Fruit fly (Drosophila melanogaster) whole organism: Measurements from ENCODE around the gene CG4629.

Source experiments
- CG8478 ChIP-seq: fragments of >200 bp; optimal IDR thresholded peaks from 2 replicates; lab custom pipeline; 2018; ENCODE audit warnings: inconsistent platforms
- Dll ChIP-seq: fragments of >200 bp; optimal IDR thresholded peaks from 2 replicates; lab custom pipeline; 2017
- EcR ChIP-seq, 2 experiments: fragments of >200 bp; optimal IDR thresholded peaks; 2 replicates each; lab custom pipeline; 2017; ENCODE audit warnings: missing biosample characterization in 2 of 2, missing genetic modification characterization in 2 of 2, missing genetic modification reagents in 2 of 2
- pan ChIP-seq: fragments of >200 bp; optimal IDR thresholded peaks from 2 replicates; lab custom pipeline; 2017
- psq ChIP-seq: fragments of >200 bp; optimal IDR thresholded peaks from 2 replicates; lab custom pipeline; 2017
- usp ChIP-seq: fragments of >200 bp; optimal IDR thresholded peaks from 2 replicates; lab custom pipeline; 2017; ENCODE audit warnings: missing biosample characterization, missing genetic modification characterization, mixed read lengths

dm6 chr2L:1063695-1064094 lies 38.6 kb downstream of the CG4629 start:
- TF ChIP-seq Dll (lab: Kevin White, UChicago) = no peak
- TF ChIP-seq CG8478 = no peak
- TF ChIP-seq psq = no peak
- no peak for TF ChIP-seq usp (GFP tag; lab: Kevin White, UChicago)
- TF ChIP-seq pan (lab: Kevin White, UChicago) = no peak
- no peak for TF ChIP-seq EcR (GFP tag; optimal IDR thresholded peaks at IDR 0.05; lab: Kevin White, UChicago)
